Fruit fly (Drosophila melanogaster) whole organism, prepupa: Measurements from ENCODE around the gene CG46467.
A peak's percentile ranks its signal among the peaks of the same experiment; 100 is the strongest.

ENCODE experiments used
- Blimp-1 ChIP-seq: fragments of 200-800 bp; sonication (Bioruptor generic); optimal IDR thresholded peaks from 3 replicates; lab custom pipeline; 2017; ENCODE audit warnings: missing biosample characterization, missing genetic modification characterization, mild to moderate bottlenecking, moderate library complexity, missing genetic modification reagents
- CG10631 ChIP-seq: fragments of 200-800 bp; sonication (Bioruptor generic); optimal IDR thresholded peaks from 2 replicates; lab custom pipeline; 2016; ENCODE audit warnings: missing biosample characterization, missing genetic modification characterization
- CG10669 ChIP-seq: fragments of 200-800 bp; sonication (Bioruptor generic); optimal IDR thresholded peaks from 3 replicates; lab custom pipeline; 2018; ENCODE audit warnings: missing biosample characterization, mild to moderate bottlenecking, missing genetic modification characterization, moderate library complexity
- CG11294 ChIP-seq: fragments of 200-800 bp; sonication (Bioruptor generic); IDR thresholded peaks from 2 replicates; pipeline ENCODE4 v1.3.6; 2022; ENCODE audit warnings: missing biosample characterization, missing genetic modification characterization
- CG11762 ChIP-seq: fragments of 200-800 bp; sonication (Bioruptor generic); optimal IDR thresholded peaks from 3 replicates; lab custom pipeline; 2016; ENCODE audit warnings: missing biosample characterization, missing genetic modification characterization; ENCODE audit not compliant: insufficient read depth
- CG11902 ChIP-seq: fragments of 200-800 bp; sonication (Bioruptor generic); optimal IDR thresholded peaks from 3 replicates; lab custom pipeline; 2016; ENCODE audit warnings: missing biosample characterization, missing genetic modification characterization
- CG15336 ChIP-seq: fragments of 200-800 bp; sonication (Bioruptor generic); IDR thresholded peaks from 2 replicates; pipeline ENCODE4 v1.3.6; 2022; ENCODE audit warnings: missing biosample characterization, missing genetic modification characterization
- CG1621 ChIP-seq: fragments of 200-800 bp; sonication (Bioruptor generic); optimal IDR thresholded peaks from 3 replicates; lab custom pipeline; 2018; ENCODE audit warnings: missing biosample characterization, mild to moderate bottlenecking, missing genetic modification characterization
- CG16779 ChIP-seq: fragments of 200-800 bp; sonication (Bioruptor generic); optimal IDR thresholded peaks from 3 replicates; lab custom pipeline; 2017; ENCODE audit warnings: missing biosample characterization, mild to moderate bottlenecking, missing genetic modification characterization
- CG31627 ChIP-seq: fragments of 200-800 bp; sonication (Bioruptor generic); optimal IDR thresholded peaks from 3 replicates; lab custom pipeline; 2016; ENCODE audit warnings: missing biosample characterization, missing genetic modification characterization
- CG32006 ChIP-seq: fragments of 200-800 bp; sonication (Bioruptor generic); optimal IDR thresholded peaks from 3 replicates; lab custom pipeline; 2017; ENCODE audit warnings: missing biosample characterization, mild to moderate bottlenecking, missing genetic modification characterization
- CG34406 ChIP-seq: fragments of 200-800 bp; sonication (Bioruptor generic); optimal IDR thresholded peaks from 3 replicates; lab custom pipeline; 2016; ENCODE audit warnings: missing biosample characterization, missing genetic modification characterization
- CG3919 ChIP-seq: fragments of 200-800 bp; sonication (Bioruptor generic); optimal IDR thresholded peaks from 3 replicates; lab custom pipeline; 2016; ENCODE audit warnings: missing biosample characterization, missing genetic modification characterization
- CG6163 ChIP-seq: fragments of 200-800 bp; sonication (Bioruptor generic); IDR thresholded peaks from 3 replicates; pipeline ENCODE4 v1.3.6; 2022; ENCODE audit warnings: missing biosample characterization, missing genetic modification characterization
- CG6792 ChIP-seq: fragments of 200-800 bp; sonication (Bioruptor generic); optimal IDR thresholded peaks from 3 replicates; lab custom pipeline; 2016; ENCODE audit warnings: missing biosample characterization, missing genetic modification characterization
- CG6808 ChIP-seq: fragments of 200-800 bp; sonication (Bioruptor generic); optimal IDR thresholded peaks from 3 replicates; lab custom pipeline; 2017; ENCODE audit warnings: missing biosample characterization, missing genetic modification characterization, mild to moderate bottlenecking, moderate library complexity, missing genetic modification reagents
- CG6854 ChIP-seq: fragments of 200-800 bp; sonication (Bioruptor generic); optimal IDR thresholded peaks from 2 replicates; lab custom pipeline; 2017; ENCODE audit warnings: missing biosample characterization, mild to moderate bottlenecking, missing genetic modification characterization
- CG7368 ChIP-seq: fragments of 200-800 bp; sonication (Bioruptor generic); optimal IDR thresholded peaks from 3 replicates; lab custom pipeline; 2016; ENCODE audit warnings: missing biosample characterization, missing genetic modification characterization
- CG8119 ChIP-seq: fragments of 200-800 bp; sonication (Bioruptor generic); IDR thresholded peaks from 3 replicates; pipeline ENCODE4 v1.3.6; 2022; ENCODE audit warnings: missing biosample characterization, missing genetic modification characterization
- CG8319 ChIP-seq: fragments of 200-800 bp; sonication (Bioruptor generic); optimal IDR thresholded peaks from 3 replicates; lab custom pipeline; 2016; ENCODE audit warnings: missing biosample characterization, missing genetic modification characterization
- CG8632 ChIP-seq: fragments of 200-800 bp; sonication (Bioruptor generic); optimal IDR thresholded peaks from 3 replicates; lab custom pipeline; 2016; ENCODE audit warnings: missing biosample characterization, missing genetic modification characterization
- CG9139 ChIP-seq: fragments of 200-800 bp; sonication (Bioruptor generic); optimal IDR thresholded peaks from 3 replicates; lab custom pipeline; 2017; ENCODE audit warnings: missing biosample characterization, mild to moderate bottlenecking, missing genetic modification characterization
- Eip75B ChIP-seq: fragments of 200-800 bp; sonication (Bioruptor generic); optimal IDR thresholded peaks from 3 replicates; lab custom pipeline; 2016; ENCODE audit warnings: missing biosample characterization, missing genetic modification characterization
- Eip78C ChIP-seq: fragments of 200-800 bp; sonication (Bioruptor generic); peaks from one replicate; lab custom pipeline; 2016; ENCODE audit warnings: missing biosample characterization, missing genetic modification characterization
- Eip93F ChIP-seq: fragments of 200-800 bp; sonication (Bioruptor generic); optimal IDR thresholded peaks from 2 replicates; lab custom pipeline; 2016; ENCODE audit warnings: missing biosample characterization, mild to moderate bottlenecking, missing genetic modification characterization
- Ets21C ChIP-seq: fragments of 200-800 bp; sonication (Bioruptor generic); optimal IDR thresholded peaks from 3 replicates; lab custom pipeline; 2016; ENCODE audit warnings: missing biosample characterization, missing genetic modification characterization
- Ets96B ChIP-seq: fragments of 200-800 bp; optimal IDR thresholded peaks from 2 replicates; lab custom pipeline; 2019; ENCODE audit warnings: missing biosample characterization, mild to moderate bottlenecking, missing genetic modification characterization, moderate library complexity
- Gug ChIP-seq: fragments of 200-800 bp; sonication (Bioruptor generic); IDR thresholded peaks from 2 replicates; pipeline ENCODE4 v1.3.6; 2022; ENCODE audit warnings: missing biosample characterization, missing genetic modification characterization
- Hr39 ChIP-seq: fragments of 200-800 bp; sonication (Bioruptor generic); optimal IDR thresholded peaks from 2 replicates; lab custom pipeline; 2016; ENCODE audit warnings: missing biosample characterization, missing genetic modification characterization
- Hr4 ChIP-seq: fragments of 200-800 bp; sonication (Bioruptor generic); optimal IDR thresholded peaks from 3 replicates; lab custom pipeline; 2016; ENCODE audit warnings: missing biosample characterization, missing genetic modification characterization
- Met ChIP-seq: fragments of 200-800 bp; sonication (Bioruptor generic); optimal IDR thresholded peaks from 3 replicates; lab custom pipeline; 2016; ENCODE audit warnings: missing biosample characterization, missing genetic modification characterization
- OdsH ChIP-seq: fragments of 200-800 bp; sonication (Bioruptor generic); optimal IDR thresholded peaks from 3 replicates; lab custom pipeline; 2016; ENCODE audit warnings: missing biosample characterization, missing genetic modification characterization
- Smox ChIP-seq: fragments of 200-800 bp; sonication (Bioruptor generic); optimal IDR thresholded peaks from 3 replicates; lab custom pipeline; 2016; ENCODE audit warnings: missing biosample characterization, missing genetic modification characterization
- Sox102F ChIP-seq: fragments of 200-800 bp; sonication (Bioruptor generic); optimal IDR thresholded peaks from 2 replicates; lab custom pipeline; 2016; ENCODE audit warnings: missing biosample characterization, mild to moderate bottlenecking, missing genetic modification characterization
- Sox14 ChIP-seq: fragments of 200-800 bp; sonication (Bioruptor generic); optimal IDR thresholded peaks from 3 replicates; lab custom pipeline; 2016; ENCODE audit warnings: missing biosample characterization, missing genetic modification characterization
- achi ChIP-seq: fragments of 200-800 bp; sonication (Bioruptor generic); optimal IDR thresholded peaks from 3 replicates; lab custom pipeline; 2016; ENCODE audit warnings: missing biosample characterization, missing genetic modification characterization
- acj6 ChIP-seq: fragments of 200-800 bp; sonication (Bioruptor generic); optimal IDR thresholded peaks from 3 replicates; lab custom pipeline; 2016; ENCODE audit warnings: missing biosample characterization, missing genetic modification characterization
- cyc ChIP-seq: fragments of 200-800 bp; sonication (Bioruptor generic); optimal IDR thresholded peaks from 3 replicates; lab custom pipeline; 2016; ENCODE audit warnings: missing biosample characterization, missing genetic modification characterization
- dac ChIP-seq: fragments of 200-800 bp; sonication (Bioruptor generic); optimal IDR thresholded peaks from 2 replicates; lab custom pipeline; 2017; ENCODE audit warnings: missing biosample characterization, mild to moderate bottlenecking, missing genetic modification characterization
- eg ChIP-seq: fragments of 200-800 bp; sonication (Bioruptor generic); IDR thresholded peaks from 3 replicates; pipeline ENCODE4 v1.3.6; 2022; ENCODE audit warnings: missing biosample characterization, missing genetic modification characterization
- esn ChIP-seq: fragments of 200-800 bp; sonication (Bioruptor generic); optimal IDR thresholded peaks from 2 replicates; lab custom pipeline; 2016; ENCODE audit warnings: missing biosample characterization, mild to moderate bottlenecking, missing genetic modification characterization, moderate library complexity
- fd85E ChIP-seq: fragments of 200-800 bp; sonication (Bioruptor generic); optimal IDR thresholded peaks from 3 replicates; lab custom pipeline; 2016; ENCODE audit warnings: missing biosample characterization, missing genetic modification characterization
- fkh ChIP-seq: fragments of 200-800 bp; sonication (Bioruptor generic); optimal IDR thresholded peaks from 3 replicates; lab custom pipeline; 2017; ENCODE audit warnings: missing biosample characterization, mild to moderate bottlenecking, missing genetic modification characterization, moderate library complexity
- lz ChIP-seq: fragments of 200-800 bp; sonication (Bioruptor generic); optimal IDR thresholded peaks from 3 replicates; lab custom pipeline; 2016; ENCODE audit warnings: missing biosample characterization, missing genetic modification characterization
- net ChIP-seq: fragments of 200-800 bp; sonication (Bioruptor generic); optimal IDR thresholded peaks from 3 replicates; lab custom pipeline; 2016; ENCODE audit warnings: missing biosample characterization, missing genetic modification characterization
- pdm3 ChIP-seq: fragments of 200-800 bp; sonication (Bioruptor generic); optimal IDR thresholded peaks from 3 replicates; lab custom pipeline; 2016; ENCODE audit warnings: missing biosample characterization, missing genetic modification characterization
- salr ChIP-seq, 2 experiments: fragments of 200-800 bp; sonication (Bioruptor generic); optimal IDR thresholded peaks; 3 replicates each; lab custom pipeline; 2016 to 2018; ENCODE audit warnings: missing biosample characterization in 2 of 2, missing genetic modification characterization in 2 of 2, mild to moderate bottlenecking in 1 of 2
- ss ChIP-seq, 2 experiments: fragments of 200-800 bp; sonication (Bioruptor generic); optimal IDR thresholded peaks; 2 replicates in 1 of 2; 3 replicates in 1 of 2; lab custom pipeline; 2017 to 2018; ENCODE audit warnings: mild to moderate bottlenecking in 2 of 2, missing biosample characterization in 2 of 2, missing genetic modification characterization in 2 of 2, moderate library complexity in 1 of 2
- vri ChIP-seq: fragments of 200-800 bp; sonication (Bioruptor generic); optimal IDR thresholded peaks from 3 replicates; lab custom pipeline; 2016; ENCODE audit warnings: missing biosample characterization, mild to moderate bottlenecking, missing genetic modification characterization

The CG46467 gene

DNA sequence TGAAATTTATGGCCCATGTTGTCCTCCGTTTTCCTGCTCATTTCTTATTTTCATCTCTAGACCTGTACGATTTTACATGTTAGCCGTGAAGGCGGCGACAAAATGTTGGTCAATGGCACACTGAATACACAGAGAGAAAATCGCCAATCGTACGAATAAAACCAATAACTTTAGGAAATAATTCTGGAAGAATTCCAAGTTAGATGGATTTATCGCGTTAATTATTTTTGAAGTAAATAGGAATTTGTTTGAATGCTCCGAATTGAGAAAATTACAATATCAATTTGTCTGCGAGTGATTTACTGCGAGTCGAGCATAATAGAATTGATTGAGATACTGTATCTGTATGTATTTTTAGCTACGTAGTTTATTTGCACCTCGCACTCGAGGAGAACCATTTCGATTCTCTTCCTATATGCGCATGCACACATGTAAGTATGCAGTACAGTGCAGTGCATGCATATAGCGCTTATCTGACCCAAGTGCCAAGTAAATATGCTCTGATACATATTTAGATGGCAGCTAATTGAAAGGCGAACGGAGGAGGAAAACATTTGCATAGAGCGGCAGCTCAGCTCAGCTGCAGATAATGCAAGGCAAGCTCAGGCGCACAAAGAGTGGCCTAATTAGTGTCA is 14.3 kb downstream of the CG46467 start (continued):
- TF ChIP-seq CG10669 (GFP tag; lab: Kevin White, UChicago) (no peak), Gug (GFP tag; lab: Robert Waterston, UW) (0 out of 2 replicates have a peak, but pooled peaks have one; percentile 40), CG6808 (GFP tag; lab: Kevin White, UChicago) (no peak), Blimp-1 (GFP tag; lab: Kevin White, UChicago) (no peak), Hr39 (peak; percentile 18), lz (no peak), CG1621 (no peak), CG7368 (no peak), CG8319 (GFP tag; lab: Kevin White, UChicago) (no peak), fkh (GFP tag; lab: Kevin White, UChicago) (peak; percentile 66), CG16779 (no peak), salr (GFP tag; optimal IDR thresholded peaks at IDR 0.05; lab: Kevin White, UChicago) (no peak), CG10631 (GFP tag; lab: Kevin White, UChicago) (no peak), fd85E (GFP tag; lab: Kevin White, UChicago) (no peak), CG15336 (peak; percentile 73), CG3919 (no peak), Smox (GFP tag; lab: Kevin White, UChicago) (no peak), CG6792 (peak; percentile 3), CG34406 (GFP tag; lab: Kevin White, UChicago) (no peak), Ets96B (tag; lab: Kevin White, UChicago) (peak; percentile 0), net (no peak), vri (no peak), Sox14 (no peak), CG9139 (GFP tag; lab: Kevin White, UChicago) (no peak), CG6163 (GFP tag; lab: Robert Waterston, UW) (0 out of 3 replicates have a peak, but pooled peaks have one; percentile 35), pdm3 (peak; percentile 53)

DNA sequence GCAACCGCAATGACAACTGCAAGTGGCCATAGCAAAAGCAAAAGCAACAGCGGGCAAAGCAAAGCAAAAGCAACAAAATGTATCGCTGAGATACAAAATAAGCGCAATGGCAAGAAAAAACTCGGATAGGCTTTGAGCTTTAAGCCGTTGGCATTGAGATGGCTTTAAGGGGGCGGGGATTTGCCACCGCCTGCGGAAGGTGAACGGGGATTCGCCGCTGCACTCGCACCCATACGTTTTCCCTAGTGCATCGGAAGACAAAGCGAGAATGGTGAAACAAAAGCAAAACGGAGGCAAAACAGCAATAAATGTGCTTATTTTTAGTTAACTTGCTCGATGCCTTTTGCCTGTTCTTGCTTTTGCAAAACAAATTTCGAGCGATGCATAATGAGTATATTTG is 15.3 kb downstream of the CG46467 start:
- TF ChIP-seq CG15336, result 0 out of 2 replicates have a peak, but pooled peaks have one; percentile 31
- peak; percentile 22 for TF ChIP-seq Sox14
- TF ChIP-seq Smox (GFP tag; lab: Kevin White, UChicago), result no peak
- TF ChIP-seq CG8119, result no peak
- TF ChIP-seq cyc (GFP tag; lab: Kevin White, UChicago), result no peak
- TF ChIP-seq CG10669 (GFP tag; lab: Kevin White, UChicago), result peak; percentile 27
- 0 out of 3 replicates have a peak, but pooled peaks have one; percentile 4 for TF ChIP-seq eg (GFP tag; lab: Robert Waterston, UW)
- no peak for TF ChIP-seq CG31627 (GFP tag; lab: Kevin White, UChicago)
- no peak for TF ChIP-seq Eip93F (GFP tag; lab: Kevin White, UChicago)
- TF ChIP-seq Sox102F (GFP tag; lab: Kevin White, UChicago), result no peak
- no peak for TF ChIP-seq CG16779
- TF ChIP-seq Eip78C (GFP tag; lab: Kevin White, UChicago), result no peak
- TF ChIP-seq CG32006 (GFP tag; lab: Kevin White, UChicago), result no peak
- TF ChIP-seq OdsH (GFP tag; lab: Kevin White, UChicago), result no peak
- TF ChIP-seq CG6163 (GFP tag; lab: Robert Waterston, UW), result peak; percentile 40; the same call in 1 of the 3 replicates
- no peak for TF ChIP-seq Hr4 (GFP tag; lab: Kevin White, UChicago)
- no peak for TF ChIP-seq CG3919
- TF ChIP-seq CG11762 (GFP tag; lab: Kevin White, UChicago), result no peak
- peak; percentile 19 for TF ChIP-seq Ets96B (tag; lab: Kevin White, UChicago)
- peak; percentile 36 to 44 for TF ChIP-seq ss (GFP tag; optimal IDR thresholded peaks at IDR 0.05; lab: Kevin White, UChicago)
- no peak for TF ChIP-seq achi (GFP tag; lab: Kevin White, UChicago)
- TF ChIP-seq CG11294 (GFP tag; lab: Robert Waterston, UW), result no peak
- peak; percentile 17 for TF ChIP-seq CG1621
- TF ChIP-seq CG11902 (GFP tag; lab: Kevin White, UChicago), result no peak
- no peak for TF ChIP-seq Hr39
- TF ChIP-seq lz, result no peak
- no peak for TF ChIP-seq esn (GFP tag; lab: Kevin White, UChicago)
- TF ChIP-seq CG6854 (GFP tag; lab: Kevin White, UChicago), result no peak
- TF ChIP-seq Met (GFP tag; lab: Kevin White, UChicago), result no peak
- no peak for TF ChIP-seq Blimp-1 (GFP tag; lab: Kevin White, UChicago)
- no peak for TF ChIP-seq CG8632 (GFP tag; lab: Kevin White, UChicago)
- no peak for TF ChIP-seq pdm3
- TF ChIP-seq dac (GFP tag; lab: Kevin White, UChicago), result no peak
- no peak for TF ChIP-seq acj6 (GFP tag; lab: Kevin White, UChicago)
- no peak for TF ChIP-seq Ets21C (GFP tag; lab: Kevin White, UChicago)
- TF ChIP-seq Eip75B (GFP tag; lab: Kevin White, UChicago), result peak; percentile 23
